Fruit fly (Drosophila melanogaster) Kc167 (cell line): Measurements from ENCODE around the gene Mvb12.

Source experiments
- Myc ChIP-seq: fragments of >200 bp; optimal IDR thresholded peaks from 2 replicates; lab custom pipeline; 2017; ENCODE audit warnings: missing external identifiers
- h ChIP-seq: fragments of >200 bp; optimal IDR thresholded peaks from 3 replicates; lab custom pipeline; 2018; ENCODE audit warnings: missing external identifiers
- psq ChIP-seq: fragments of >200 bp; optimal IDR thresholded peaks from 2 replicates; lab custom pipeline; 2017; ENCODE audit warnings: missing external identifiers

- TF ChIP-seq Myc (lab: Kevin White, UChicago): no peak
- TF ChIP-seq psq (lab: Kevin White, UChicago): no peak
- TF ChIP-seq h: no peak
Observed at dm6 chrX:18090333-18090732, 10.8 kb downstream of the Mvb12 start, which contains the start of gene Swt1.
